Worm (Caenorhabditis elegans) whole organism, L4 larva: ENCODE results near the gene R02F2.9.

Source experiments
- F37D6.2 ChIP-seq: sonication (generic microtip); optimal IDR thresholded peaks from 2 replicates; lab custom pipeline; 2016; ENCODE audit warnings: mild to moderate bottlenecking, missing genetic modification characterization, missing compliant biosample characterization
- F49E8.2 ChIP-seq: sonication (generic microtip); optimal IDR thresholded peaks from 2 replicates; lab custom pipeline; 2016; ENCODE audit warnings: missing compliant biosample characterization, mild to moderate bottlenecking, missing genetic modification characterization, borderline replicate concordance
- T20F7.1 ChIP-seq: fragments of 200-800 bp; sonication (Bioruptor generic); optimal IDR thresholded peaks from 2 replicates; lab custom pipeline; 2018; ENCODE audit warnings: mild to moderate bottlenecking, missing genetic modification characterization, missing compliant biosample characterization
- Y105C5A.15 ChIP-seq: fragments of 200-800 bp; sonication (Bioruptor generic); IDR thresholded peaks from 2 replicates; pipeline ENCODE4 v1.3.6; 2022; ENCODE audit warnings: missing genetic modification characterization, missing compliant biosample characterization
- Y5F2A.4 ChIP-seq: fragments of 200-800 bp; sonication (Bioruptor generic); optimal IDR thresholded peaks from 2 replicates; lab custom pipeline; 2018; ENCODE audit warnings: mild to moderate bottlenecking, missing genetic modification characterization, missing compliant biosample characterization
- ZK337.2 ChIP-seq: fragments of 200-800 bp; sonication (Bioruptor generic); IDR thresholded peaks from 2 replicates; pipeline ENCODE4 v1.3.6; 2022; ENCODE audit warnings: missing genetic modification reagents, missing genetic modification characterization, missing compliant biosample characterization
- ZK546.5 ChIP-seq, 2 experiments: sonication (generic microtip); optimal IDR thresholded peaks; 2 replicates each; lab custom pipeline; 2017; ENCODE audit warnings: missing biosample characterization in 2 of 2, missing genetic modification characterization in 2 of 2
- aha-1 ChIP-seq: fragments of 150-350 bp; peaks from one replicate; lab custom pipeline; 2014; ENCODE audit warnings: missing biosample characterization, missing genetic modification characterization
- ceh-28 ChIP-seq: fragments of 150-350 bp; optimal IDR thresholded peaks from 2 replicates; lab custom pipeline; 2014; ENCODE audit warnings: missing biosample characterization, missing genetic modification reagents, missing genetic modification characterization
- ceh-62 ChIP-seq: sonication (generic microtip); optimal IDR thresholded peaks from 2 replicates; lab custom pipeline; 2017; ENCODE audit warnings: missing biosample characterization, missing genetic modification characterization
- ceh-82 ChIP-seq: sonication (generic microtip); optimal IDR thresholded peaks from 2 replicates; lab custom pipeline; 2017; ENCODE audit warnings: missing biosample characterization, missing genetic modification characterization
- cey-2 ChIP-seq: sonication (generic microtip); optimal IDR thresholded peaks from 3 replicates; lab custom pipeline; 2017; ENCODE audit warnings: missing genetic modification characterization, mild to moderate bottlenecking, missing compliant biosample characterization, antibody characterized with exemption, borderline replicate concordance; ENCODE audit not compliant: insufficient read depth
- daf-12 ChIP-seq: fragments of 150-350 bp; optimal IDR thresholded peaks from 2 replicates; lab custom pipeline; 2014; ENCODE audit warnings: missing biosample characterization, missing genetic modification reagents, missing genetic modification characterization
- daf-16 ChIP-seq, 3 experiments: sonication (generic microtip); optimal IDR thresholded peaks; 2 replicates each; lab custom pipeline; 2016 to 2017; ENCODE audit warnings: missing genetic modification characterization in 3 of 3, missing genetic modification reagents in 3 of 3, mild to moderate bottlenecking in 2 of 3, missing compliant biosample characterization in 2 of 3, missing biosample characterization in 1 of 3, moderate library complexity in 1 of 3
- daf-19 ChIP-seq: fragments of 200-800 bp; sonication (Bioruptor generic); conservative IDR thresholded peaks from 2 replicates; pipeline ENCODE4 v1.3.6; 2022; ENCODE audit warnings: missing genetic modification characterization, missing compliant biosample characterization
- dmd-8 ChIP-seq: fragments of 200-800 bp; sonication (Bioruptor generic); IDR thresholded peaks from 2 replicates; pipeline ENCODE4 v1.3.6; 2022; ENCODE audit warnings: missing genetic modification characterization, missing compliant biosample characterization
- dmd-9 ChIP-seq: fragments of 200-800 bp; sonication (Bioruptor generic); IDR thresholded peaks from 2 replicates; pipeline ENCODE4 v1.3.6; 2022; ENCODE audit warnings: missing genetic modification reagents, missing genetic modification characterization, missing compliant biosample characterization
- egl-27 ChIP-seq: sonication (generic microtip); optimal IDR thresholded peaks from 3 replicates; lab custom pipeline; 2017; ENCODE audit warnings: missing biosample characterization, missing genetic modification reagents, missing genetic modification characterization
- fkh-10 ChIP-seq: fragments of 150-350 bp; optimal IDR thresholded peaks from 2 replicates; lab custom pipeline; 2014; ENCODE audit warnings: missing biosample characterization, missing genetic modification reagents, missing genetic modification characterization
- gei-8 ChIP-seq: fragments of 200-800 bp; sonication (Bioruptor generic); optimal IDR thresholded peaks from 2 replicates; lab custom pipeline; 2018; ENCODE audit warnings: mild to moderate bottlenecking, missing genetic modification characterization, missing compliant biosample characterization
- hif-1 ChIP-seq, 2 experiments: sonication (generic microtip); optimal IDR thresholded peaks; 2 replicates each; lab custom pipeline; 2016 to 2017; ENCODE audit warnings: missing compliant biosample characterization in 2 of 2, missing genetic modification characterization in 2 of 2, missing genetic modification reagents in 2 of 2, missing genotype in 2 of 2, mild to moderate bottlenecking in 1 of 2
- hlh-11 ChIP-seq: fragments of 200-800 bp; sonication (Bioruptor generic); optimal IDR thresholded peaks from 2 replicates; lab custom pipeline; 2018; ENCODE audit warnings: mild to moderate bottlenecking, missing genetic modification characterization, missing compliant biosample characterization
- hlh-30 ChIP-seq: sonication (generic microtip); optimal IDR thresholded peaks from 2 replicates; lab custom pipeline; 2017; ENCODE audit warnings: antibody characterized with exemption, mild to moderate bottlenecking, missing genetic modification characterization, missing compliant biosample characterization; ENCODE audit not compliant: insufficient read depth
- hmg-1.1 ChIP-seq: fragments of 200-800 bp; sonication (Bioruptor generic); IDR thresholded peaks from 2 replicates; pipeline ENCODE4 v1.3.6; 2022; ENCODE audit warnings: missing genetic modification reagents, missing genetic modification characterization, missing compliant biosample characterization
- jun-1 ChIP-seq: fragments of 150-350 bp; optimal IDR thresholded peaks from 2 replicates; lab custom pipeline; 2014; ENCODE audit warnings: missing biosample characterization, missing genetic modification reagents, missing genetic modification characterization
- lim-7 ChIP-seq: fragments of 200-800 bp; sonication (Bioruptor generic); IDR thresholded peaks from 2 replicates; pipeline ENCODE4 v1.3.6; 2022; ENCODE audit warnings: missing genetic modification characterization, missing compliant biosample characterization
- lin-13 ChIP-seq: fragments of 150-350 bp; optimal IDR thresholded peaks from 2 replicates; lab custom pipeline; 2014; ENCODE audit warnings: missing biosample characterization, missing genetic modification reagents, missing genetic modification characterization
- lin-29 ChIP-seq: fragments of 200-800 bp; sonication (Bioruptor generic); IDR thresholded peaks from 2 replicates; pipeline ENCODE4 v1.3.6; 2022; ENCODE audit warnings: missing genetic modification reagents, missing genetic modification characterization, missing compliant biosample characterization
- lin-38 ChIP-seq: fragments of 200-800 bp; sonication (Bioruptor generic); IDR thresholded peaks from 2 replicates; pipeline ENCODE4 v1.3.6; 2022; ENCODE audit warnings: missing genetic modification reagents, missing genetic modification characterization, missing compliant biosample characterization
- madf-9 ChIP-seq: fragments of 200-800 bp; sonication (Bioruptor generic); conservative IDR thresholded peaks from 2 replicates; pipeline ENCODE4 v1.3.6; 2022; ENCODE audit warnings: missing genetic modification reagents, missing genetic modification characterization, missing compliant biosample characterization
- mdl-1 ChIP-seq, 2 experiments: fragments of 150-350 bp in 1 of 2; sonication (generic microtip) in 1 of 2; optimal IDR thresholded peaks; 2 replicates each; lab custom pipeline; 2014 to 2017; ENCODE audit warnings: missing biosample characterization in 2 of 2, missing genetic modification characterization in 2 of 2
- mdt-29 ChIP-seq: fragments of 200-800 bp; sonication (Bioruptor generic); IDR thresholded peaks from 2 replicates; pipeline ENCODE4 v1.3.6; 2022; ENCODE audit warnings: missing genetic modification reagents, missing genetic modification characterization, missing compliant biosample characterization
- mxl-3 ChIP-seq: fragments of 200-800 bp; sonication (Bioruptor generic); optimal IDR thresholded peaks from 2 replicates; lab custom pipeline; 2018; ENCODE audit warnings: mild to moderate bottlenecking, missing genetic modification characterization, missing compliant biosample characterization
- nhr-111 ChIP-seq: fragments of 200-800 bp; sonication (Bioruptor generic); optimal IDR thresholded peaks from 2 replicates; lab custom pipeline; 2018; ENCODE audit warnings: mild to moderate bottlenecking, missing genetic modification characterization, missing compliant biosample characterization
- nhr-76 ChIP-seq: fragments of 150-350 bp; optimal IDR thresholded peaks from 2 replicates; lab custom pipeline; 2014; ENCODE audit warnings: missing biosample characterization, missing genetic modification characterization
- nhr-77 ChIP-seq: fragments of 150-350 bp; optimal IDR thresholded peaks from 2 replicates; lab custom pipeline; 2014; ENCODE audit warnings: missing biosample characterization, missing genetic modification characterization
- rbr-2 ChIP-seq: sonication (generic microtip); optimal IDR thresholded peaks from 2 replicates; lab custom pipeline; 2016; ENCODE audit warnings: missing genotype, missing genetic modification characterization, missing compliant biosample characterization
- snpc-4 ChIP-seq: fragments of 150-350 bp; optimal IDR thresholded peaks from 2 replicates; lab custom pipeline; 2014; ENCODE audit warnings: missing biosample characterization, missing genetic modification characterization
- tra-1 ChIP-seq: fragments of 200-800 bp; sonication (Bioruptor generic); IDR thresholded peaks from 2 replicates; pipeline ENCODE4 v1.3.6; 2022; ENCODE audit warnings: missing genetic modification reagents, missing genetic modification characterization, missing compliant biosample characterization
- unc-130 ChIP-seq: sonication (generic microtip); optimal IDR thresholded peaks from 2 replicates; lab custom pipeline; 2016; ENCODE audit warnings: missing genetic modification reagents, missing genetic modification characterization, missing compliant biosample characterization
- unc-39 ChIP-seq: sonication (generic microtip); optimal IDR thresholded peaks from 2 replicates; lab custom pipeline; 2017; ENCODE audit warnings: missing biosample characterization, missing genetic modification characterization
- unc-62 ChIP-seq, 3 experiments: fragments of 150-350 bp in 1 of 3; sonication (generic microtip); optimal IDR thresholded peaks in 2 of 3; peaks in 1 of 3; 1 replicate in 1 of 3; 2 replicates in 2 of 3; lab custom pipeline; 2014 to 2017; ENCODE audit warnings: missing biosample characterization in 3 of 3, missing genetic modification characterization in 3 of 3, missing genetic modification reagents in 3 of 3, missing genotype in 1 of 3
- zfp-3 ChIP-seq: fragments of 200-800 bp; sonication (Bioruptor generic); conservative IDR thresholded peaks from 2 replicates; pipeline ENCODE4 v1.3.6; 2022; ENCODE audit warnings: missing genetic modification reagents, missing genetic modification characterization, missing compliant biosample characterization

Gene R02F2.9

ce11 chrIII:5517423-5517822, 18.4 kb downstream of the R02F2.9 start, which contains the start of gene nekl-4:
nekl-4 (minus strand) TSS chrIII:5517523.
- TF ChIP-seq fkh-10 (GFP tag; lab: Kevin White, UChicago) = no peak
- TF ChIP-seq ceh-82 = no peak
- TF ChIP-seq aha-1 (tag; lab: Kevin White, UChicago) = peak; percentile 50
- no peak for TF ChIP-seq hif-1 (tag; optimal IDR thresholded peaks at IDR 0.05; lab: Kevin White, UChicago)
- TF ChIP-seq nhr-111 (GFP tag; lab: Kevin White, UChicago) = no peak
- no peak for TF ChIP-seq unc-39 (tag; lab: Kevin White, UChicago)

- TF ChIP-seq tra-1 (GFP tag; lab: Robert Waterston, UW) (no peak), cey-2 (tag; lab: Kevin White, UChicago) (no peak), ceh-28 (tag; lab: Kevin White, UChicago) (no peak), hlh-30 (no peak), snpc-4 (tag; lab: Kevin White, UChicago) (no peak)
Observed at ce11 chrIII:5521930-5522329, 22.9 kb downstream of the R02F2.9 start, which contains the start of gene D1044.4. D1044.4 (minus strand) TSS chrIII:5522030.

- no peak for TF ChIP-seq egl-27
- TF ChIP-seq mdl-1 (tag; optimal IDR thresholded peaks at IDR 0.05; lab: Kevin White, UChicago) = no peak
- TF ChIP-seq F37D6.2 (tag; lab: Kevin White, UChicago) = no peak
- no peak for TF ChIP-seq daf-12 (tag; lab: Kevin White, UChicago)
- no peak for TF ChIP-seq T20F7.1 (GFP tag; lab: Kevin White, UChicago)
- TF ChIP-seq Y105C5A.15 (GFP tag; lab: Robert Waterston, UW) = no peak
- TF ChIP-seq unc-62 (GFP tag; optimal IDR thresholded peaks at IDR 0.05 in 1 of 2; lab: Kevin White, UChicago) = no peak
- no peak for TF ChIP-seq unc-62 (tag; optimal IDR thresholded peaks at IDR 0.05; lab: Kevin White, UChicago)
- TF ChIP-seq madf-9 (GFP tag; lab: Robert Waterston, UW) = no peak
- TF ChIP-seq mdt-29 (GFP tag; lab: Robert Waterston, UW) = no peak
- no peak for TF ChIP-seq lin-38 (GFP tag; lab: Robert Waterston, UW)
- no peak for TF ChIP-seq daf-16 (GFP tag; optimal IDR thresholded peaks at IDR 0.05; lab: Kevin White, UChicago)
- no peak for TF ChIP-seq daf-16 (tag; optimal IDR thresholded peaks at IDR 0.05; lab: Kevin White, UChicago)
- TF ChIP-seq rbr-2 (tag; lab: Kevin White, UChicago) = no peak
Observed at ce11 chrIII:5525973-5526372, 27.0 kb downstream of the R02F2.9 start, which contains the start of gene dex-1. dex-1 (plus strand) TSS chrIII:5526104.

- no peak for TF ChIP-seq daf-19
- TF ChIP-seq hlh-11 (tag; lab: Kevin White, UChicago) = peak; percentile 10
- peak; percentile 32 for TF ChIP-seq gei-8 (GFP tag; lab: Kevin White, UChicago)
- no peak for TF ChIP-seq fkh-10 (GFP tag; lab: Kevin White, UChicago)
- peak; percentile 11 for TF ChIP-seq aha-1 (tag; lab: Kevin White, UChicago)
- no peak for TF ChIP-seq F49E8.2 (tag; lab: Kevin White, UChicago)
- TF ChIP-seq dmd-8 = no peak
- TF ChIP-seq unc-130 (GFP tag; lab: Kevin White, UChicago) = no peak
- no peak for TF ChIP-seq lim-7 (GFP tag; lab: Robert Waterston, UW)
- no peak for TF ChIP-seq zfp-3 (GFP tag; lab: Robert Waterston, UW)
Observed at ce11 chrIII:5541777-5542176, 42.8 kb downstream of the R02F2.9 start.

ce11 chrIII:5543050-5543449, 44.1 kb downstream of the R02F2.9 start, which contains the start of gene D1044.6:
D1044.6 (minus strand) TSS chrIII:5543177.
- TF ChIP-seq Y5F2A.4 (GFP tag; lab: Kevin White, UChicago) (no peak), nhr-76 (tag; lab: Kevin White, UChicago) (no peak), lin-13 (GFP tag; lab: Kevin White, UChicago) (no peak), nhr-77 (tag; lab: Kevin White, UChicago) (no peak), nhr-111 (GFP tag; lab: Kevin White, UChicago) (no peak), hlh-30 (no peak), dmd-9 (no peak), ceh-62 (no peak), lin-29 (no peak), mxl-3 (no peak), Y105C5A.15 (GFP tag; lab: Robert Waterston, UW) (no peak), snpc-4 (tag; lab: Kevin White, UChicago) (no peak), jun-1 (tag; lab: Kevin White, UChicago) (no peak), ZK546.5 (tag; optimal IDR thresholded peaks at IDR 0.05; lab: Kevin White, UChicago) (no peak), hmg-1.1 (GFP tag; lab: Robert Waterston, UW) (no peak), ZK337.2 (GFP tag; lab: Robert Waterston, UW) (no peak), dmd-8 (no peak)
